Fruit fly (Drosophila melanogaster) whole organism, wandering third instar larva: ENCODE measurements around the gene NC2beta.

ENCODE experiments used
- Dfd ChIP-seq: fragments of >200 bp; optimal IDR thresholded peaks from 2 replicates; lab custom pipeline; 2017; ENCODE audit warnings: missing biosample characterization, missing genetic modification characterization
- N ChIP-seq: fragments of >200 bp; optimal IDR thresholded peaks from 2 replicates; lab custom pipeline; 2018; ENCODE audit warnings: missing biosample characterization, missing external identifiers, missing genetic modification characterization
- Vsx2 ChIP-seq: fragments of 200-300, 225-300 bp; sonication (Bioruptor generic); optimal IDR thresholded peaks from 2 replicates; lab custom pipeline; 2018; ENCODE audit warnings: missing biosample characterization, missing genetic modification characterization; ENCODE audit not compliant: partially characterized antibody
- h ChIP-seq: fragments of 200-800 bp; sonication (Bioruptor generic); optimal IDR thresholded peaks from 3 replicates; lab custom pipeline; 2016; ENCODE audit warnings: missing biosample characterization, mild to moderate bottlenecking, missing genetic modification characterization
- pan ChIP-seq: fragments of >200 bp; optimal IDR thresholded peaks from 2 replicates; lab custom pipeline; 2017
- tai ChIP-seq: sonication (Bioruptor generic); optimal IDR thresholded peaks from 2 replicates; lab custom pipeline; 2016; ENCODE audit warnings: missing biosample characterization, missing genetic modification characterization

DNA sequence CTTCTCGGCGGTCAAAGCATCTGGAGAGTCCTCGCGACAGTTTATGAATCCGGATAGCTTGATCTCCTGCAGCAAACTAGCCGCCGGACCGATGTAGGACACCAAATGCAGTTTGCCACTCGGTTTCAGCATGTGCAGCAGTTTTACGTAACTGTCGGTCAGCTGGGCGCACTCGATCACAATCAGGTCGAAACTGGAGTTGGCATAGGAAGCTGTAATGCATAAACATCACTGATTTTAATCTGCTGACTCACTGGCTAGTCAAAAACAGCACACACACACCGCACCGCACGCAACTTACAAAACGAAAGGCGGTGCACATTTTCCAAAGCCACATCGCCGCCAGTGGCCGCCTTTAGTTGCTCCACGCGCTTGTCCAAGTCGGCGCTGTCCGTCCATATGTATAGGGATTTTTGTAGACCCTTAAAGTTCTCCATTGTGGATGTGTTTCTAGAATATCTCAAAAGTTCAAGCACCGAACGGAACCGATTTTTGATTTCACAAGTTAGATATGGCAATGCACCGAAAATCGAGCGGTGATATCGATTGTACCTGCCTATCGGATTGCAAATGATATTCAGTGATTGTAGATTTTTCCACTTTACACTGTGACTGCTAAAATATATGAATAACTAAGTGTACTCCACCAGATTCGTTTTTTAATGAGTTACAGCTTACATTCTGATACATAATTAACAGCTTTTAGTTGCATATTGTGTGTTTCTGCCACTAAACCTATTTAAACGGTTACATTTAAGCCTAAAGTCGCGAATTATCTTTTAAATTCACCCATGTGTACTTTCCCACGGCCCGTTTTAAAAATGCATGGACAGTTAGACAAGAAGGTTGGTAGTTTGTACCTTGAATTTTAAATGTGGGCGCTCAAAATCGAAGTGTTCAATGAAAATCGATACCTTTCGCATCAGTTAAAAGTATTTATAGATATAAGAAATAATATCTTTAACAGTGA lies 31.0 kb downstream of the NC2beta start, which contains the start of gene CIAPIN1:
- TF ChIP-seq Dfd (GFP tag; lab: Kevin White, UChicago) = no peak
- no peak for TF ChIP-seq tai (GFP tag; lab: Kevin White, UChicago)
- no peak for TF ChIP-seq pan (lab: Kevin White, UChicago)
- TF ChIP-seq Vsx2 (GFP tag; lab: Kevin White, UChicago) = no peak
- TF ChIP-seq N (GFP tag; lab: Kevin White, UChicago) = no peak
- no peak for TF ChIP-seq h (GFP tag; lab: Kevin White, UChicago)
